Worm (Caenorhabditis elegans): Measurements from ENCODE around the gene F58F9.9.

The F58F9.9 gene

ce11 chrIV:6290741-6291140 lies 50.6 kb downstream of the F58F9.9 start, which contains the start of gene srv-24:
Gene srv-24, minus strand, starts transcription at chrIV:6290841.
- TF ChIP-seq mml-1 (tag; optimal IDR thresholded peaks at IDR 0.05) (no peak), ztf-4 (tag; optimal IDR thresholded peaks at IDR 0.05) (no peak), nfya-1 (tag; optimal IDR thresholded peaks at IDR 0.05; ENCODE audit: insufficient read depth) (no peak), lin-15B (tag; optimal IDR thresholded peaks at IDR 0.05) (no peak), nhr-25 (tag; optimal IDR thresholded peaks at IDR 0.05) (no peak), aly-2 (tag; optimal IDR thresholded peaks at IDR 0.05) (no peak), nhr-77 (tag; optimal IDR thresholded peaks at IDR 0.05) (no peak), fos-1 (tag; optimal IDR thresholded peaks at IDR 0.05) (no peak), ceh-16 (tag; optimal IDR thresholded peaks at IDR 0.05) (no peak), egl-5 (tag; optimal IDR thresholded peaks at IDR 0.05) (no peak), snpc-4 (tag; optimal IDR thresholded peaks at IDR 0.05) (no peak), daf-12 (tag; optimal IDR thresholded peaks at IDR 0.05) (no peak), pqm-1 (tag; optimal IDR thresholded peaks at IDR 0.05) (no peak), ceh-9 (tag; optimal IDR thresholded peaks at IDR 0.05) (no peak), ZK546.5 (tag; optimal IDR thresholded peaks at IDR 0.05) (no peak)
